Worm (Caenorhabditis elegans) whole organism, early embryonic: ENCODE results near the gene vav-1.

Experiments used
- ama-1 ChIP-seq: fragments of 150-350 bp; optimal IDR thresholded peaks from 2 replicates; lab custom pipeline; 2014
- ets-7 ChIP-seq: sonication (generic microtip); optimal IDR thresholded peaks from 2 replicates; lab custom pipeline; 2016; ENCODE audit warnings: missing genotype, missing genetic modification characterization, missing compliant biosample characterization
- flt-1 ChIP-seq: fragments of 200-800 bp; sonication (Bioruptor generic); IDR thresholded peaks from 2 replicates; pipeline ENCODE4 v1.3.6; 2022; ENCODE audit warnings: missing genetic modification characterization, missing compliant biosample characterization
- hmg-4 ChIP-seq: fragments of 200-800 bp; sonication (Bioruptor generic); optimal IDR thresholded peaks from 2 replicates; lab custom pipeline; 2018; ENCODE audit warnings: mild to moderate bottlenecking, missing genetic modification characterization, missing compliant biosample characterization
- hnd-1 ChIP-seq: sonication (generic microtip); optimal IDR thresholded peaks from 2 replicates; lab custom pipeline; 2016; ENCODE audit warnings: missing genetic modification characterization, missing compliant biosample characterization
- pes-1 ChIP-seq: fragments of 200-800 bp; sonication (Bioruptor generic); IDR thresholded peaks from 2 replicates; pipeline ENCODE4 v1.3.6; 2022; ENCODE audit warnings: missing genetic modification reagents, missing genetic modification characterization, missing compliant biosample characterization
- scrt-1 ChIP-seq: fragments of 200-800 bp; sonication (Bioruptor generic); IDR thresholded peaks from 2 replicates; pipeline ENCODE4 v1.3.6; 2022; ENCODE audit warnings: missing genetic modification characterization, missing compliant biosample characterization
- sea-1 ChIP-seq: fragments of 200-800 bp; sonication (Bioruptor generic); conservative IDR thresholded peaks from 2 replicates; pipeline ENCODE4 v1.3.6; 2022; ENCODE audit warnings: missing genetic modification characterization, missing compliant biosample characterization
- tbx-11 ChIP-seq: fragments of 200-800 bp; sonication (Bioruptor generic); IDR thresholded peaks from 2 replicates; pipeline ENCODE4 v1.3.6; 2022; ENCODE audit warnings: missing genetic modification characterization, missing compliant biosample characterization
- tbx-37 ChIP-seq: fragments of 200-800 bp; sonication (Bioruptor generic); conservative IDR thresholded peaks from 2 replicates; pipeline ENCODE4 v1.3.6; 2022; ENCODE audit warnings: missing genetic modification reagents, missing genetic modification characterization, missing compliant biosample characterization
- tra-4 ChIP-seq: sonication (generic microtip); optimal IDR thresholded peaks from 2 replicates; lab custom pipeline; 2017; ENCODE audit warnings: missing genetic modification characterization, missing compliant biosample characterization

DNA sequence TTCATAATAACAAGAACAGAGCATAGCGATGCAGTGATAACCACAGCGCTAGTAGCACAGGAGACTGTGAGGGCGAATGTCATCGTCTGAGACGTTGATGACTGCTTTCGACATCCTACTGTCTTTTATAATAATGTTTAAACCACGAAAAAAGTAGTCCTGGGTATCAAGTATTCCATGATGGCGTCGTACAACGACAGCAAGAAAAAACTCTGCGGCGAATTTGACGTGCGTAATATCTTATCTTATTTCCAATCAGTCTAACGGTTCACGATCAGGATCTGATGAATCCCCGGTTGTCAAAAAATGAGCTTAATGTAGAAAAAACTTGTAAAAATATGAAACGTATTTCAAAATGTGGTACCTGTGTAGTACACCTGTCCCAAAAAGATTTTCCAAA, 2.6 kb upstream of the vav-1 start, which contains the start of gene col-175:
- TF ChIP-seq scrt-1 (GFP tag; lab: Robert Waterston, UW) (no peak), hnd-1 (tag; lab: Kevin White, UChicago) (no peak), tra-4 (tag; lab: Kevin White, UChicago) (no peak), ama-1 (lab: Kevin White, UChicago) (no peak), tbx-11 (no peak), flt-1 (GFP tag; lab: Robert Waterston, UW) (no peak), sea-1 (GFP tag; lab: Robert Waterston, UW) (no peak), pes-1 (GFP tag; lab: Robert Waterston, UW) (no peak), hmg-4 (GFP tag; lab: Kevin White, UChicago) (no peak), ets-7 (tag; lab: Kevin White, UChicago) (no peak), tbx-37 (GFP tag; lab: Robert Waterston, UW) (no peak)
